Fruit fly (Drosophila melanogaster) whole organism, larva: Measurements from ENCODE around the gene mRpL49.
A peak's percentile ranks its signal among the peaks of the same experiment; 100 is the strongest.

ENCODE experiments used
- noc ChIP-seq: fragments of 200-800 bp; sonication (Bioruptor generic); optimal IDR thresholded peaks from 3 replicates; lab custom pipeline; 2019; ENCODE audit warnings: missing biosample characterization, mild to moderate bottlenecking, missing genetic modification characterization, moderate library complexity

Gene mRpL49

dm6 chrX:12906914-12907313 is at the start of gene mRpL49:
Gene mRpL49, plus strand, starts transcription at chrX:12907105.
- no peak for TF ChIP-seq noc

- TF ChIP-seq noc, result no peak
Measured at dm6 chrX:12857622-12858021, 49.3 kb upstream of the mRpL49 start, which contains the start of gene CG4661. Gene CG4661, minus strand, starts transcription at chrX:12857722.

- TF ChIP-seq noc, result no peak
Measured at dm6 chrX:12868605-12869004, 38.3 kb upstream of the mRpL49 start.

dm6 chrX:12869850-12870249 is 37.1 kb upstream of the mRpL49 start:
- no peak for TF ChIP-seq noc

dm6 chrX:12886543-12886942 is 20.4 kb upstream of the mRpL49 start:
- TF ChIP-seq noc, result no peak

dm6 chrX:12887549-12887948 is 19.4 kb upstream of the mRpL49 start:
- no peak for TF ChIP-seq noc

dm6 chrX:12889075-12889474 is 17.8 kb upstream of the mRpL49 start:
- TF ChIP-seq noc, result no peak

dm6 chrX:12890166-12890825 is 16.6 kb upstream of the mRpL49 start:
- TF ChIP-seq noc, result no peak

dm6 chrX:12890826-12891175 is 16.1 kb upstream of the mRpL49 start:
- TF ChIP-seq noc, result no peak

dm6 chrX:12891322-12892159 is 15.4 kb upstream of the mRpL49 start:
- no peak for TF ChIP-seq noc

dm6 chrX:12893969-12894368 is 12.9 kb upstream of the mRpL49 start:
- TF ChIP-seq noc, result no peak

- TF ChIP-seq noc, result peak; percentile 63
Measured at dm6 chrX:12895114-12895723, 11.7 kb upstream of the mRpL49 start.

dm6 chrX:12896393-12896792 is 10.5 kb upstream of the mRpL49 start:
- no peak for TF ChIP-seq noc

dm6 chrX:12897150-12897549 is 9.8 kb upstream of the mRpL49 start, which contains the start of gene Pde9:
Gene Pde9, minus strand, starts transcription at chrX:12897327.
- TF ChIP-seq noc, result no peak

- no peak for TF ChIP-seq noc
Measured at dm6 chrX:12898569-12898968, 8.3 kb upstream of the mRpL49 start, which contains the start of gene CG32650. Gene CG32650, minus strand, starts transcription at chrX:12898669.

dm6 chrX:12900718-12901442 is 6.0 kb upstream of the mRpL49 start, which contains the start of gene Coq8:
Gene Coq8, minus strand, starts transcription at chrX:12901114.
- TF ChIP-seq noc, result no peak

dm6 chrX:12903099-12903616 is 3.7 kb upstream of the mRpL49 start, which contains the start of gene Flad1:
Gene Flad1, minus strand, starts transcription at chrX:12903516.
- TF ChIP-seq noc, result no peak
